Worm (Caenorhabditis elegans) whole organism, early embryonic: ENCODE results near the gene hum-6.

Experiments
- ama-1 ChIP-seq: fragments of 150-350 bp; optimal IDR thresholded peaks from 2 replicates; lab custom pipeline; 2014
- ceh-13 ChIP-seq: fragments of 200-800 bp; sonication (Bioruptor generic); optimal IDR thresholded peaks from 2 replicates; lab custom pipeline; 2018; ENCODE audit warnings: mild to moderate bottlenecking, missing genetic modification characterization, missing compliant biosample characterization
- ets-7 ChIP-seq: sonication (generic microtip); optimal IDR thresholded peaks from 2 replicates; lab custom pipeline; 2016; ENCODE audit warnings: missing genotype, missing genetic modification characterization, missing compliant biosample characterization
- pes-1 ChIP-seq: fragments of 200-800 bp; sonication (Bioruptor generic); IDR thresholded peaks from 2 replicates; pipeline ENCODE4 v1.3.6; 2022; ENCODE audit warnings: missing genetic modification reagents, missing genetic modification characterization, missing compliant biosample characterization
- scrt-1 ChIP-seq: fragments of 200-800 bp; sonication (Bioruptor generic); IDR thresholded peaks from 2 replicates; pipeline ENCODE4 v1.3.6; 2022; ENCODE audit warnings: missing genetic modification characterization, missing compliant biosample characterization
- tbx-37 ChIP-seq: fragments of 200-800 bp; sonication (Bioruptor generic); conservative IDR thresholded peaks from 2 replicates; pipeline ENCODE4 v1.3.6; 2022; ENCODE audit warnings: missing genetic modification reagents, missing genetic modification characterization, missing compliant biosample characterization
- tra-4 ChIP-seq: sonication (generic microtip); optimal IDR thresholded peaks from 2 replicates; lab custom pipeline; 2017; ENCODE audit warnings: missing genetic modification characterization, missing compliant biosample characterization

DNA sequence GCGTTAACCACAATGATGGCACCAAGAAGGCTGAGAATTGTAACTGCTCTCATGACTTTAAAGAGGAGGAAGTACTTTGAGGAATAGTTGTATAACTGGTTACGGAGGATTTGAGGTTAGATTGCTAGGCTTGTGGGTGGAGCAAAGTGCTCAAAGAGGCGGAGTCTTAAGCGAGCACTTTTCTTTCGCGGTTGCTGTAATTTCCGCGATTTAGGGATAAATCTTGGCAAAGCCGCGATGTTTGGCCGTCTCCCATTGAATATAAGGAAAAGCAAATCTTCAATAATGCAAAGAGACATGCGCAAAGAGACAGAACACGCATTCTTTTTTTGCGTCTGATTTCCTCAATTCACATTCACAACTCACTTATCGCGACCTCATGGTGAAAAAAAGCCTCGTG lies 35.3 kb downstream of the hum-6 start, which contains the start of gene nlp-45:
- no peak for TF ChIP-seq scrt-1
- no peak for TF ChIP-seq ama-1 (lab: Kevin White, UChicago)
- TF ChIP-seq tbx-37 (GFP tag; lab: Robert Waterston, UW): no peak
- TF ChIP-seq pes-1 (GFP tag; lab: Robert Waterston, UW): no peak
- TF ChIP-seq ceh-13: no peak
- TF ChIP-seq tra-4: no peak
- TF ChIP-seq ets-7 (tag; lab: Kevin White, UChicago): no peak
